Fruit fly (Drosophila melanogaster) whole organism, embryonic: Measurements from ENCODE around the gene CG34002.

Experiments
- Atf-2 ChIP-seq: fragments of 200-800 bp; sonication (Bioruptor generic); optimal IDR thresholded peaks from 2 replicates; lab custom pipeline; 2016; ENCODE audit warnings: missing biosample characterization, missing genetic modification characterization
- Awh ChIP-seq: fragments of 200-800 bp; sonication (Bioruptor generic); IDR thresholded peaks from 2 replicates; pipeline ENCODE4, ENCODE4 v1.3.6; 2022; ENCODE audit warnings: missing biosample characterization, missing genetic modification characterization
- CG10462 ChIP-seq: fragments of 200-800 bp; sonication (Bioruptor generic); optimal IDR thresholded peaks from 2 replicates; lab custom pipeline; 2016; ENCODE audit warnings: missing biosample characterization, missing genetic modification characterization
- CG10543 ChIP-seq: fragments of 200-800 bp; sonication (Bioruptor generic); optimal IDR thresholded peaks from 3 replicates; lab custom pipeline; 2017; ENCODE audit warnings: missing biosample characterization, mild to moderate bottlenecking, missing genetic modification characterization, moderate library complexity
- CG11085 ChIP-seq: fragments of 200-800 bp; sonication (Bioruptor generic); IDR thresholded peaks from 2 replicates; pipeline ENCODE4 v1.3.6; 2022; ENCODE audit warnings: missing biosample characterization, missing genetic modification characterization
- CG1233 ChIP-seq: fragments of 200-800 bp; sonication (Bioruptor generic); optimal IDR thresholded peaks from 4 replicates; lab custom pipeline; 2018; ENCODE audit warnings: missing biosample characterization, mild to moderate bottlenecking, missing genetic modification characterization
- CG14710 ChIP-seq: fragments of 200-800 bp; sonication (Bioruptor generic); optimal IDR thresholded peaks from 3 replicates; lab custom pipeline; 2019; ENCODE audit warnings: missing biosample characterization, mild to moderate bottlenecking, missing genetic modification characterization, moderate library complexity
- CG15696 ChIP-seq: fragments of 200-800 bp; sonication (Bioruptor generic); optimal IDR thresholded peaks from 2 replicates; lab custom pipeline; 2019; ENCODE audit warnings: missing biosample characterization, mild to moderate bottlenecking, missing genetic modification characterization, moderate library complexity
- CG17385 ChIP-seq: fragments of 200-800 bp; sonication (Bioruptor generic); optimal IDR thresholded peaks from 3 replicates; lab custom pipeline; 2018; ENCODE audit warnings: missing biosample characterization, mild to moderate bottlenecking, missing genetic modification characterization
- CG1792 ChIP-seq: fragments of 200-800 bp; sonication (Bioruptor generic); optimal IDR thresholded peaks from 2 replicates; lab custom pipeline; 2016; ENCODE audit warnings: missing biosample characterization, missing genetic modification characterization
- CG18011 ChIP-seq: fragments of 200-800 bp; sonication (Bioruptor generic); optimal IDR thresholded peaks from 2 replicates; lab custom pipeline; 2017; ENCODE audit warnings: missing biosample characterization, missing genetic modification characterization, mild to moderate bottlenecking, moderate library complexity, missing genotype
- CG18599 ChIP-seq: fragments of 200-800 bp; sonication (Bioruptor generic); optimal IDR thresholded peaks from 3 replicates; lab custom pipeline; 2017; ENCODE audit warnings: missing biosample characterization, missing genetic modification characterization, mild to moderate bottlenecking, moderate library complexity, missing genetic modification reagents
- CG2199 ChIP-seq: fragments of 200-800 bp; sonication (Bioruptor generic); IDR thresholded peaks from 3 replicates; pipeline ENCODE4 v1.3.6; 2022; ENCODE audit warnings: missing biosample characterization, missing genetic modification characterization
- CG2712 ChIP-seq: fragments of 200-800 bp; optimal IDR thresholded peaks from 3 replicates; lab custom pipeline; 2019; ENCODE audit warnings: missing biosample characterization, mild to moderate bottlenecking, missing genetic modification characterization, moderate library complexity
- CG3281 ChIP-seq: fragments of 200-800 bp; sonication (Bioruptor generic); optimal IDR thresholded peaks from 3 replicates; lab custom pipeline; 2017; ENCODE audit warnings: missing biosample characterization, mild to moderate bottlenecking, missing genetic modification characterization
- CG3847 ChIP-seq: fragments of 200-800 bp; sonication (Bioruptor generic); IDR thresholded peaks from 2 replicates; pipeline ENCODE4 v1.3.6; 2022; ENCODE audit warnings: missing biosample characterization, missing genetic modification characterization
- CG4282 ChIP-seq: fragments of 200-800 bp; sonication (Bioruptor generic); optimal IDR thresholded peaks from 2 replicates; lab custom pipeline; 2016; ENCODE audit warnings: missing biosample characterization, missing genetic modification characterization
- CG4617 ChIP-seq: fragments of 200-800 bp; sonication (Bioruptor generic); optimal IDR thresholded peaks from 3 replicates; lab custom pipeline; 2016; ENCODE audit warnings: missing biosample characterization, missing genetic modification characterization, borderline replicate concordance
- CG5180 ChIP-seq: fragments of 200-800 bp; sonication (Bioruptor generic); optimal IDR thresholded peaks from 3 replicates; lab custom pipeline; 2017; ENCODE audit warnings: missing biosample characterization, missing genetic modification characterization, mild to moderate bottlenecking, moderate library complexity, missing genetic modification reagents
- CG6654 ChIP-seq: fragments of 200-800 bp; sonication (Bioruptor generic); optimal IDR thresholded peaks from 2 replicates; lab custom pipeline; 2017; ENCODE audit warnings: missing biosample characterization, mild to moderate bottlenecking, missing genetic modification characterization
- CG7963 ChIP-seq: fragments of 200-800 bp; sonication (Bioruptor generic); IDR thresholded peaks from 3 replicates; pipeline ENCODE4 v1.3.6; 2022; ENCODE audit warnings: missing biosample characterization, missing genetic modification characterization; ENCODE audit not compliant: partially characterized antibody
- CrebB ChIP-seq: fragments of 200-800 bp; sonication (Bioruptor generic); optimal IDR thresholded peaks from 3 replicates; lab custom pipeline; 2018; ENCODE audit warnings: missing biosample characterization, mild to moderate bottlenecking, missing genetic modification characterization
- HLH3B ChIP-seq: fragments of 200-800 bp; sonication (Bioruptor generic); IDR thresholded peaks from 2 replicates; pipeline ENCODE4 v1.3.6; 2022; ENCODE audit warnings: missing biosample characterization, missing genetic modification characterization
- HLH54F ChIP-seq: fragments of 200-800 bp; sonication (Bioruptor generic); optimal IDR thresholded peaks from 3 replicates; lab custom pipeline; 2016; ENCODE audit warnings: missing biosample characterization, missing genetic modification characterization
- HmgZ ChIP-seq: fragments of 200-800 bp; sonication (Bioruptor generic); optimal IDR thresholded peaks from 2 replicates; lab custom pipeline; 2018; ENCODE audit warnings: missing biosample characterization, mild to moderate bottlenecking, missing genetic modification characterization
- NC2α ChIP-seq: fragments of 200-800 bp; sonication (Bioruptor generic); optimal IDR thresholded peaks from 2 replicates; lab custom pipeline; 2016; ENCODE audit warnings: missing biosample characterization, missing genetic modification characterization
- NK7.1 ChIP-seq: fragments of 200-800 bp; sonication (Bioruptor generic); optimal IDR thresholded peaks from 3 replicates; lab custom pipeline; 2016; ENCODE audit warnings: missing biosample characterization, missing genetic modification characterization
- Oli ChIP-seq: fragments of 200-800 bp; sonication (Bioruptor generic); optimal IDR thresholded peaks from 2 replicates; lab custom pipeline; 2018; ENCODE audit warnings: missing biosample characterization, mild to moderate bottlenecking, missing genetic modification characterization, moderate library complexity
- Side ChIP-seq: fragments of 200-800 bp; sonication (Bioruptor generic); optimal IDR thresholded peaks from 2 replicates; lab custom pipeline; 2016; ENCODE audit warnings: missing biosample characterization, missing genetic modification characterization
- Six4 ChIP-seq: fragments of 200-800 bp; sonication (Bioruptor generic); optimal IDR thresholded peaks from 2 replicates; lab custom pipeline; 2016; ENCODE audit warnings: missing biosample characterization, missing genetic modification characterization
- Tbp ChIP-seq: fragments of >200 bp; optimal IDR thresholded peaks from 2 replicates; lab custom pipeline; 2018; ENCODE audit warnings: missing biosample characterization, missing genetic modification characterization
- Trl ChIP-seq, 3 experiments: fragments of >200 bp in 2 of 3; fragments of 200-800 bp in 1 of 3; sonication (Bioruptor generic) in 1 of 3; optimal IDR thresholded peaks; 2 replicates in 1 of 3; 3 replicates in 2 of 3; lab custom pipeline; 2016 to 2017; ENCODE audit warnings: missing biosample characterization in 1 of 3, missing genetic modification characterization in 1 of 3
- abd-A ChIP-seq: fragments of 200-800 bp; sonication (Bioruptor generic); optimal IDR thresholded peaks from 3 replicates; lab custom pipeline; 2019; ENCODE audit warnings: missing biosample characterization, mild to moderate bottlenecking, missing genetic modification characterization, moderate library complexity
- ac ChIP-seq: fragments of 200-800 bp; sonication (Bioruptor generic); optimal IDR thresholded peaks from 3 replicates; lab custom pipeline; 2017; ENCODE audit warnings: missing biosample characterization, mild to moderate bottlenecking, missing genetic modification characterization
- cas ChIP-seq: fragments of 200-800 bp; sonication (Bioruptor generic); IDR thresholded peaks from 2 replicates; pipeline ENCODE4 v1.3.6; 2022; ENCODE audit warnings: missing biosample characterization, missing genetic modification characterization
- corto ChIP-seq: fragments of 200-800 bp; sonication (Bioruptor generic); optimal IDR thresholded peaks from 2 replicates; lab custom pipeline; 2016; ENCODE audit warnings: missing biosample characterization, mild to moderate bottlenecking, missing genetic modification characterization, moderate library complexity
- dan ChIP-seq: fragments of 200-800 bp; sonication (Bioruptor generic); IDR thresholded peaks from 2 replicates; pipeline ENCODE4 v1.3.6; 2022; ENCODE audit warnings: missing biosample characterization, missing genetic modification characterization
- dmrt99B ChIP-seq: fragments of 200-800 bp; sonication (Bioruptor generic); optimal IDR thresholded peaks from 2 replicates; lab custom pipeline; 2018; ENCODE audit warnings: missing biosample characterization, mild to moderate bottlenecking, missing genetic modification characterization, moderate library complexity
- ewg ChIP-seq: fragments of 200-800 bp; sonication (Bioruptor generic); optimal IDR thresholded peaks from 3 replicates; lab custom pipeline; 2017; ENCODE audit warnings: mild to moderate bottlenecking, missing biosample characterization, missing genetic modification reagents, missing genetic modification characterization
- eyg ChIP-seq: fragments of 200-800 bp; sonication (Bioruptor generic); optimal IDR thresholded peaks from 3 replicates; lab custom pipeline; 2016; ENCODE audit warnings: missing biosample characterization, missing genetic modification characterization
- hb ChIP-seq: fragments of 200-800 bp; sonication (Bioruptor generic); IDR thresholded peaks from 3 replicates; pipeline ENCODE4 v1.3.6; 2022; ENCODE audit warnings: missing biosample characterization, missing genetic modification characterization; ENCODE audit not compliant: partially characterized antibody
- hbn ChIP-seq: fragments of 200-800 bp; sonication (Bioruptor generic); IDR thresholded peaks from 2 replicates; pipeline ENCODE4 v1.3.6; 2022; ENCODE audit warnings: missing biosample characterization, missing genetic modification characterization; ENCODE audit not compliant: partially characterized antibody
- kah ChIP-seq: fragments of 200-800 bp; sonication (Bioruptor generic); optimal IDR thresholded peaks from 2 replicates; lab custom pipeline; 2018; ENCODE audit warnings: missing biosample characterization, mild to moderate bottlenecking, missing genetic modification characterization
- p53 ChIP-seq: fragments of 200-800 bp; sonication (Bioruptor generic); optimal IDR thresholded peaks from 2 replicates; lab custom pipeline; 2016; ENCODE audit warnings: missing biosample characterization, missing genetic modification characterization
- pum ChIP-seq: fragments of 200-800 bp; sonication (Bioruptor generic); optimal IDR thresholded peaks from 2 replicates; lab custom pipeline; 2016; ENCODE audit warnings: missing biosample characterization, missing genetic modification characterization
- sima ChIP-seq: fragments of 200-800 bp; sonication (Bioruptor generic); optimal IDR thresholded peaks from 2 replicates; lab custom pipeline; 2016; ENCODE audit warnings: missing biosample characterization, missing genetic modification characterization
- sr ChIP-seq: fragments of 200-800 bp; sonication (Bioruptor generic); IDR thresholded peaks from 3 replicates; pipeline ENCODE4 v1.3.6; 2022; ENCODE audit warnings: missing biosample characterization, missing genetic modification characterization
- tup ChIP-seq: fragments of 200-800 bp; sonication (Bioruptor generic); optimal IDR thresholded peaks from 2 replicates; lab custom pipeline; 2016; ENCODE audit warnings: missing biosample characterization, mild to moderate bottlenecking, missing genetic modification characterization, moderate library complexity
- wor ChIP-seq: fragments of 200-800 bp; sonication (Bioruptor generic); IDR thresholded peaks from 2 replicates; pipeline ENCODE4 v1.3.6; 2022; ENCODE audit warnings: missing biosample characterization, missing genetic modification characterization

Gene CG34002

DNA sequence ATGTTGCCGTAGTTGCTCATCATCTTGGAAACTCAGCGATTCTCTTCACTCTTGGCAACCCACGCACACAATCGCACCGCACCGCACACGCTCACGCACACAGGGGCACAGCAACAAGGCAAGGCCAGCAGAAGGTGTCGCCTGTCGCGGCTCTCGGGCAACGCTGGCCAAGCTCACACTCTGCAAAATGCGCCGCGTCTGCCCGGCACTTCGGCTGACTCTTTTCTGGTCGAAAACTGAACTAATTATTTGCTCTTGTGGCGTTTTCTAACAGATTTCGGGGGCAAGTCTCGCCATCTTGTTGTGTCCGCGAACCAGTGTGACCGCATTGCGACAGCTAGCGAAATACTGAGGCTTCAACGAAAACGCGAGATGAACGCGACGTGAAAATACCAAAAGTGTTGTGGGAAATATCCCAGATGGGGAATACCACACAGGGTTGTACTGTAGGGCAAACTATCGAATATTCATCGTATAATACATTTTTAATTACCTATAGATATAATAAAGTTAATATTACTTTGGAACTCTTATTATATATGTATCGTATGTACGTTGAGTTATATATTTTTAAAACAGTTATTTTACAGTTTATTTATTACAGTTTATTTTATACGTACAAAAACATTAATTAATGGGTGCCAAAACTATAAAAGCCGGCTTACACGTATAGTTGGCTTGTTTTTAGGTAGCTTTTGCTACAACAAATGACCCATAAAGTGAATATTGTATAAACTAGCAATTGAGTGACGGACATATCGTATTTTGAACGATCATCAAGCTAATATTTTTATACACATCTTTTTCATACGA, 11.9 kb upstream of the CG34002 start, which contains the start of the genes MED19 and CG7430 (continued):
- TF ChIP-seq eyg (GFP tag; lab: Kevin White, UChicago) (no peak), Six4 (GFP tag; lab: Kevin White, UChicago) (no peak), NC2α (GFP tag; lab: Kevin White, UChicago) (no peak), NK7.1 (GFP tag; lab: Kevin White, UChicago) (no peak), Oli (tag; lab: Kevin White, UChicago) (no peak), hb (GFP tag; lab: Robert Waterston, UW) (no peak), CG2199 (GFP tag; lab: Robert Waterston, UW) (no peak), ewg (GFP tag; lab: Kevin White, UChicago) (no peak), Awh (GFP tag; lab: Robert Waterston, UW) (no peak), abd-A (tag; lab: Kevin White, UChicago) (no peak), CG1792 (GFP tag; lab: Kevin White, UChicago) (no peak), CG10543 (GFP tag; lab: Kevin White, UChicago) (peak; percentile 30), CG14710 (tag; lab: Kevin White, UChicago) (peak; percentile 59), Side (GFP tag; lab: Kevin White, UChicago) (no peak), CG3847 (GFP tag; lab: Robert Waterston, UW) (peak; percentile 27; the same call in 1 of the 2 replicates), dmrt99B (tag; lab: Kevin White, UChicago) (no peak), CG6654 (no peak), ac (peak; percentile 34), CG1233 (GFP tag; lab: Kevin White, UChicago) (no peak), CG5180 (GFP tag; lab: Kevin White, UChicago) (no peak), CG10462 (GFP tag; lab: Kevin White, UChicago) (no peak), pum (GFP tag; lab: Kevin White, UChicago) (no peak), Trl (optimal IDR thresholded peaks at IDR 0.05; lab: Kevin White, UChicago) (peak in 1 of 2 experiments; percentile 26), Trl (GFP tag; optimal IDR thresholded peaks at IDR 0.05; lab: Kevin White, UChicago) (no peak), Tbp (GFP tag; lab: Kevin White, UChicago) (no peak), CG11085 (GFP tag; lab: Robert Waterston, UW) (no peak), CG17385 (GFP tag; lab: Kevin White, UChicago) (no peak), CG18599 (GFP tag; lab: Kevin White, UChicago) (no peak), hbn (GFP tag; lab: Robert Waterston, UW) (peak; percentile 59), CG18011 (GFP tag; lab: Kevin White, UChicago) (no peak), Atf-2 (GFP tag; lab: Kevin White, UChicago) (no peak), p53 (GFP tag; lab: Kevin White, UChicago) (no peak), CG4282 (GFP tag; lab: Kevin White, UChicago) (peak; percentile 15), corto (GFP tag; lab: Kevin White, UChicago) (no peak), sima (GFP tag; lab: Kevin White, UChicago) (no peak), HLH3B (GFP tag; lab: Robert Waterston, UW) (no peak), tup (GFP tag; lab: Kevin White, UChicago) (no peak), HmgZ (peak; percentile 38), dan (GFP tag; lab: Robert Waterston, UW) (no peak), CrebB (tag; lab: Kevin White, UChicago) (peak; percentile 28), sr (GFP tag; lab: Robert Waterston, UW) (peak; percentile 65; the same call in 2 of the 3 replicates), kah (no peak), CG2712 (tag; lab: Kevin White, UChicago) (peak; percentile 26), HLH54F (GFP tag; lab: Kevin White, UChicago) (no peak), wor (GFP tag; lab: Robert Waterston, UW) (no peak), cas (no peak), CG15696 (tag; lab: Kevin White, UChicago) (no peak), CG4617 (peak; percentile 79), CG7963 (GFP tag; lab: Robert Waterston, UW) (no peak), CG3281 (peak; percentile 50)
